Worm (Caenorhabditis elegans) whole organism, young adult: ENCODE results near the gene upb-1.

Source experiments
- F23B12.7 ChIP-seq: sonication (generic microtip); optimal IDR thresholded peaks from 2 replicates; lab custom pipeline; 2017; ENCODE audit warnings: missing genetic modification characterization, mild to moderate bottlenecking, missing compliant biosample characterization, antibody characterized with exemption, moderate library complexity; ENCODE audit not compliant: insufficient read depth
- egl-44 ChIP-seq: fragments of 200-800 bp; sonication (Bioruptor generic); IDR thresholded peaks from 2 replicates; pipeline ENCODE4 v1.3.6; 2022; ENCODE audit warnings: missing genetic modification reagents, missing genetic modification characterization, missing compliant biosample characterization
- unc-130 ChIP-seq: sonication (generic microtip); optimal IDR thresholded peaks from 2 replicates; lab custom pipeline; 2016; ENCODE audit warnings: missing genetic modification reagents, missing genetic modification characterization, missing compliant biosample characterization
- unc-62 ChIP-seq: fragments of 150-350 bp; optimal IDR thresholded peaks from 2 replicates; lab custom pipeline; 2014; ENCODE audit warnings: missing biosample characterization, missing genetic modification reagents, missing genetic modification characterization

DNA sequence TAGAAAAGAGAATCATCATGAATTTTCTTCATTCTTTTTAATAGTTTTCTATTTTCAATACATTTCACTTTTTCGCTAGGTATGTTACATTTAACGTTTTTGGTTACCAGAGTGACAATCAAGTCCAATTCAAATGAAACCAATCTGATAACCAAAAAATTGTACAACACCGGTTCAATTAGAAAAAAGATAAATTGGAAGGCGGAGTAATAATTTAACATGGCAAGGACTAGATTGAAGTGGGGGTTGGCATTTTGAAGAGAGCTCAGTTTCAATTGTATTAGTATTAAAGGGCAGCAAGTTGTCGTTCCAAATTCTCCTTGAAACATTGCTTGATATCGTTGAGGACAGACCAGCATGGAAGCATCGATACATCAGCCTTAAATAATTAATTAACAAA, 37.2 kb downstream of the upb-1 start:
- TF ChIP-seq unc-62 (GFP tag; lab: Kevin White, UChicago): no peak
- TF ChIP-seq unc-130 (GFP tag; lab: Kevin White, UChicago): no peak
- TF ChIP-seq egl-44 (GFP tag; lab: Robert Waterston, UW): no peak
- TF ChIP-seq F23B12.7: no peak
